Fruit fly (Drosophila melanogaster): ENCODE measurements around the gene CG13895.

CG13895 gene

dm6 chr3L:754612-755011, 46.6 kb upstream of the CG13895 start (continued):
- TF ChIP-seq Max (GFP tag; optimal IDR thresholded peaks at IDR 0.05), result no peak
- TF ChIP-seq twi (tag; optimal IDR thresholded peaks at IDR 0.05), result no peak
- no peak for TF ChIP-seq her (GFP tag; optimal IDR thresholded peaks at IDR 0.05)
- no peak for TF ChIP-seq Side (GFP tag; optimal IDR thresholded peaks at IDR 0.05)
- no peak for TF ChIP-seq CG5180 (GFP tag; optimal IDR thresholded peaks at IDR 0.05)
- TF ChIP-seq CG34376 (GFP tag; optimal IDR thresholded peaks at IDR 0.05), result no peak
- peak; percentile 15 for TF ChIP-seq NfI (GFP tag; optimal IDR thresholded peaks at IDR 0.05)
- TF ChIP-seq CG14667 (GFP tag; IDR thresholded peaks at IDR 0.05), result no peak
- TF ChIP-seq chm (GFP tag; IDR thresholded peaks at IDR 0.05), result no peak
- TF ChIP-seq CG4617 (GFP tag; optimal IDR thresholded peaks at IDR 0.05; ENCODE audit: borderline replicate concordance), result no peak
- TF ChIP-seq kah (GFP tag; optimal IDR thresholded peaks at IDR 0.05), result no peak
- TF ChIP-seq Drgx (GFP tag; IDR thresholded peaks at IDR 0.05), result peak; percentile 55
- TF ChIP-seq GATAe (GFP tag; conservative IDR thresholded peaks at IDR 0.05), result no peak
- no peak for TF ChIP-seq Taf1 (GFP tag; IDR thresholded peaks at IDR 0.05)
- no peak for TF ChIP-seq lmd (GFP tag; IDR thresholded peaks at IDR 0.05)
- TF ChIP-seq sc (optimal IDR thresholded peaks at IDR 0.05), result no peak
- no peak for TF ChIP-seq sc (GFP tag; optimal IDR thresholded peaks at IDR 0.05)
- no peak for TF ChIP-seq B-H2 (GFP tag; optimal IDR thresholded peaks at IDR 0.05)
- TF ChIP-seq Xrp1 (GFP tag; IDR thresholded peaks at IDR 0.05), result peak; percentile 69; the same call in 1 of the 2 replicates
- TF ChIP-seq lilli (GFP tag; optimal IDR thresholded peaks at IDR 0.05), result no peak
- no peak for TF ChIP-seq Trl (optimal IDR thresholded peaks at IDR 0.05)
- TF ChIP-seq Trl (GFP tag; optimal IDR thresholded peaks at IDR 0.05), result no peak
- TF ChIP-seq Ravus (GFP tag; IDR thresholded peaks at IDR 0.05), result no peak
- TF ChIP-seq CG10543 (GFP tag; optimal IDR thresholded peaks at IDR 0.05), result no peak
- TF ChIP-seq ranshi (GFP tag; IDR thresholded peaks at IDR 0.05), result no peak
- peak; percentile 7 for TF ChIP-seq dmrt99B (tag; optimal IDR thresholded peaks at IDR 0.05)
- no peak for TF ChIP-seq CG15269 (tag; optimal IDR thresholded peaks at IDR 0.05)
- TF ChIP-seq sens-2 (GFP tag; IDR thresholded peaks at IDR 0.05), result no peak
- no peak for TF ChIP-seq CG15479 (GFP tag; optimal IDR thresholded peaks at IDR 0.05)
- no peak for TF ChIP-seq CG10654 (GFP tag; optimal IDR thresholded peaks at IDR 0.05)
- no peak for TF ChIP-seq z (GFP tag; IDR thresholded peaks at IDR 0.05)
- TF ChIP-seq Mes4 (GFP tag; optimal IDR thresholded peaks at IDR 0.05), result no peak
- TF ChIP-seq HHEX (GFP tag; optimal IDR thresholded peaks at IDR 0.05), result no peak
- no peak for TF ChIP-seq MBD-R2 (GFP tag; IDR thresholded peaks at IDR 0.05)
- no peak for TF ChIP-seq CG12744 (GFP tag; optimal IDR thresholded peaks at IDR 0.05)
- no peak for TF ChIP-seq dati (GFP tag; IDR thresholded peaks at IDR 0.05)
- peak; percentile 45; the same call in 1 of the 2 replicates for TF ChIP-seq CG6689 (GFP tag; IDR thresholded peaks at IDR 0.05)
- TF ChIP-seq Bteb2 (GFP tag; optimal IDR thresholded peaks at IDR 0.05), result no peak
- no peak for TF ChIP-seq Spps (tag; optimal IDR thresholded peaks at IDR 0.05)
- TF ChIP-seq nau (GFP tag; optimal IDR thresholded peaks at IDR 0.05), result no peak
- no peak for TF ChIP-seq slbo (GFP tag; IDR thresholded peaks at IDR 0.05)
- TF ChIP-seq MTF-1 (GFP tag; optimal IDR thresholded peaks at IDR 0.05; ENCODE audit: borderline replicate concordance), result no peak
- no peak for TF ChIP-seq gro (GFP tag; optimal IDR thresholded peaks at IDR 0.05)
- TF ChIP-seq Dfd (GFP tag; optimal IDR thresholded peaks at IDR 0.05), result no peak
- TF ChIP-seq CG6175 (GFP tag; IDR thresholded peaks at IDR 0.05), result no peak
- TF ChIP-seq CG15696 (tag; optimal IDR thresholded peaks at IDR 0.05), result no peak
- TF ChIP-seq CG18262 (tag; optimal IDR thresholded peaks at IDR 0.05), result no peak
- TF ChIP-seq Adf1 (GFP tag; IDR thresholded peaks at IDR 0.05), result no peak
- no peak for TF ChIP-seq ham (GFP tag; IDR thresholded peaks at IDR 0.05)
- peak; percentile 22 for TF ChIP-seq zf30C (GFP tag; optimal IDR thresholded peaks at IDR 0.05)
- TF ChIP-seq CG1602 (GFP tag; optimal IDR thresholded peaks at IDR 0.05), result no peak
- no peak for TF ChIP-seq Hmx (GFP tag; optimal IDR thresholded peaks at IDR 0.05)
- TF ChIP-seq CG13894 (tag; optimal IDR thresholded peaks at IDR 0.05), result no peak

All from whole organism, embryonic.